Worm (Caenorhabditis elegans) whole organism, late embryonic: ENCODE data around the gene sup-37.
A peak's percentile ranks its signal among the peaks of the same experiment; 100 is the strongest.

Source experiments
- C38D4.7 ChIP-seq: fragments of 200-800 bp; sonication (Bioruptor generic); optimal IDR thresholded peaks from 2 replicates; lab custom pipeline; 2018; ENCODE audit warnings: mild to moderate bottlenecking, missing genetic modification characterization, moderate library complexity, missing compliant biosample characterization
- F13H6.1 ChIP-seq: sonication (generic microtip); optimal IDR thresholded peaks from 2 replicates; lab custom pipeline; 2016; ENCODE audit warnings: missing genetic modification characterization, missing compliant biosample characterization
- Y22D7AL.16 ChIP-seq: sonication (generic microtip); optimal IDR thresholded peaks from 2 replicates; lab custom pipeline; 2016; ENCODE audit warnings: missing genetic modification characterization, missing compliant biosample characterization
- ahr-1 ChIP-seq: sonication (generic microtip); optimal IDR thresholded peaks from 2 replicates; lab custom pipeline; 2016; ENCODE audit warnings: missing genetic modification characterization, missing compliant biosample characterization
- ama-1 ChIP-seq: fragments of 150-350 bp; optimal IDR thresholded peaks from 2 replicates; lab custom pipeline; 2014
- ceh-14 ChIP-seq: sonication (generic microtip); optimal IDR thresholded peaks from 2 replicates; lab custom pipeline; 2016; ENCODE audit warnings: missing genotype, missing genetic modification characterization, missing compliant biosample characterization
- ceh-18 ChIP-seq: sonication (generic microtip); optimal IDR thresholded peaks from 2 replicates; lab custom pipeline; 2016; ENCODE audit warnings: missing genetic modification characterization, missing compliant biosample characterization
- ceh-2 ChIP-seq: sonication (generic microtip); optimal IDR thresholded peaks from 2 replicates; lab custom pipeline; 2016; ENCODE audit warnings: missing genotype, missing genetic modification characterization, missing compliant biosample characterization
- ceh-22 ChIP-seq: sonication (generic microtip); optimal IDR thresholded peaks from 2 replicates; lab custom pipeline; 2017; ENCODE audit warnings: missing biosample characterization, missing genetic modification characterization
- ceh-30 ChIP-seq: fragments of 150-350 bp; optimal IDR thresholded peaks from 2 replicates; lab custom pipeline; 2014; ENCODE audit warnings: missing biosample characterization, missing genetic modification characterization
- ceh-31 ChIP-seq: sonication (generic microtip); optimal IDR thresholded peaks from 2 replicates; lab custom pipeline; 2016; ENCODE audit warnings: missing genetic modification characterization, missing compliant biosample characterization
- ceh-34 ChIP-seq: sonication (generic microtip); optimal IDR thresholded peaks from 2 replicates; lab custom pipeline; 2016; ENCODE audit warnings: mild to moderate bottlenecking, missing genetic modification characterization, missing compliant biosample characterization
- ceh-45 ChIP-seq: fragments of 200-800 bp; sonication (Bioruptor generic); IDR thresholded peaks from 2 replicates; pipeline ENCODE4 v1.3.6; 2022; ENCODE audit warnings: missing genetic modification reagents, missing genetic modification characterization, missing compliant biosample characterization
- ceh-48 ChIP-seq: sonication (generic microtip); optimal IDR thresholded peaks from 2 replicates; lab custom pipeline; 2016; ENCODE audit warnings: missing genetic modification characterization, inconsistent platforms, missing compliant biosample characterization
- dve-1 ChIP-seq: sonication (generic microtip); optimal IDR thresholded peaks from 2 replicates; lab custom pipeline; 2017; ENCODE audit warnings: antibody characterized with exemption, mild to moderate bottlenecking, missing genetic modification characterization, missing compliant biosample characterization
- elt-2 ChIP-seq: sonication (generic microtip); optimal IDR thresholded peaks from 2 replicates; lab custom pipeline; 2016; ENCODE audit warnings: missing genetic modification reagents, missing genetic modification characterization, missing compliant biosample characterization
- elt-4 ChIP-seq: sonication (generic microtip); optimal IDR thresholded peaks from 2 replicates; lab custom pipeline; 2016; ENCODE audit warnings: missing genetic modification characterization, missing compliant biosample characterization
- ets-4 ChIP-seq: sonication (generic microtip); optimal IDR thresholded peaks from 2 replicates; lab custom pipeline; 2016; ENCODE audit warnings: missing genetic modification characterization, missing compliant biosample characterization
- fax-1 ChIP-seq: sonication (generic microtip); optimal IDR thresholded peaks from 2 replicates; lab custom pipeline; 2016; ENCODE audit warnings: missing genotype, missing genetic modification characterization, missing compliant biosample characterization
- fkh-10 ChIP-seq: fragments of 150-350 bp; optimal IDR thresholded peaks from 2 replicates; lab custom pipeline; 2014; ENCODE audit warnings: missing biosample characterization, missing genetic modification reagents, missing genetic modification characterization
- fkh-6 ChIP-seq: sonication (generic microtip); optimal IDR thresholded peaks from 2 replicates; lab custom pipeline; 2016; ENCODE audit warnings: missing genetic modification characterization, missing compliant biosample characterization
- gmeb-2 ChIP-seq: sonication (generic microtip); optimal IDR thresholded peaks from 2 replicates; lab custom pipeline; 2016; ENCODE audit warnings: missing genetic modification characterization, inconsistent platforms, missing compliant biosample characterization
- hlh-13 ChIP-seq: fragments of 200-800 bp; sonication (Bioruptor generic); optimal IDR thresholded peaks from 2 replicates; lab custom pipeline; 2018; ENCODE audit warnings: mild to moderate bottlenecking, missing genetic modification characterization, missing compliant biosample characterization
- hlh-30 ChIP-seq: sonication (generic microtip); optimal IDR thresholded peaks from 2 replicates; lab custom pipeline; 2017; ENCODE audit warnings: antibody characterized with exemption, missing genetic modification characterization, missing compliant biosample characterization; ENCODE audit not compliant: insufficient read depth
- hlh-8 ChIP-seq: sonication (generic microtip); optimal IDR thresholded peaks from 2 replicates; lab custom pipeline; 2016; ENCODE audit warnings: missing genotype, missing genetic modification characterization, missing compliant biosample characterization
- nfya-1 ChIP-seq: sonication (generic microtip); optimal IDR thresholded peaks from 2 replicates; lab custom pipeline; 2017; ENCODE audit warnings: missing genetic modification characterization, mild to moderate bottlenecking, missing compliant biosample characterization, antibody characterized with exemption, moderate library complexity
- nhr-232 ChIP-seq: sonication (generic microtip); optimal IDR thresholded peaks from 2 replicates; lab custom pipeline; 2016; ENCODE audit warnings: missing genetic modification characterization, missing compliant biosample characterization
- npax-4 ChIP-seq: sonication (generic microtip); optimal IDR thresholded peaks from 2 replicates; lab custom pipeline; 2016; ENCODE audit warnings: missing genetic modification characterization, missing compliant biosample characterization
- odd-2 ChIP-seq: sonication (generic microtip); optimal IDR thresholded peaks from 2 replicates; lab custom pipeline; 2017; ENCODE audit warnings: antibody characterized with exemption, mild to moderate bottlenecking, missing genetic modification characterization, missing compliant biosample characterization
- pag-3 ChIP-seq: sonication (generic microtip); optimal IDR thresholded peaks from 2 replicates; lab custom pipeline; 2016; ENCODE audit warnings: missing compliant biosample characterization, missing genetic modification characterization, borderline replicate concordance
- pat-9 ChIP-seq: fragments of 200-800 bp; sonication (Bioruptor generic); optimal IDR thresholded peaks from 2 replicates; lab custom pipeline; 2018; ENCODE audit warnings: mild to moderate bottlenecking, missing genetic modification characterization, moderate library complexity, missing compliant biosample characterization
- pha-2 ChIP-seq: sonication (generic microtip); optimal IDR thresholded peaks from 2 replicates; lab custom pipeline; 2017; ENCODE audit warnings: mild to moderate bottlenecking, missing genetic modification characterization, missing compliant biosample characterization
- pqm-1 ChIP-seq: sonication (generic microtip); optimal IDR thresholded peaks from 2 replicates; lab custom pipeline; 2016; ENCODE audit warnings: missing genetic modification characterization, missing compliant biosample characterization
- pros-1 ChIP-seq: fragments of 150-350 bp; optimal IDR thresholded peaks from 2 replicates; lab custom pipeline; 2014; ENCODE audit warnings: missing biosample characterization, missing genetic modification reagents, missing genetic modification characterization
- ref-2 ChIP-seq: sonication (generic microtip); optimal IDR thresholded peaks from 2 replicates; lab custom pipeline; 2016; ENCODE audit warnings: missing genetic modification characterization, missing compliant biosample characterization
- sdc-2 ChIP-seq: sonication (generic microtip); optimal IDR thresholded peaks from 2 replicates; lab custom pipeline; 2016; ENCODE audit warnings: missing genotype, missing genetic modification characterization, missing compliant biosample characterization
- tbx-2 ChIP-seq: sonication (generic microtip); optimal IDR thresholded peaks from 2 replicates; lab custom pipeline; 2016; ENCODE audit warnings: missing genetic modification characterization, missing compliant biosample characterization
- tbx-7 ChIP-seq: sonication (generic microtip); optimal IDR thresholded peaks from 2 replicates; lab custom pipeline; 2016; ENCODE audit warnings: missing genotype, missing genetic modification characterization, missing compliant biosample characterization
- unc-3 ChIP-seq, 2 experiments: fragments of 200-800 bp in 1 of 2; sonication (Bioruptor generic) in 1 of 2; sonication (generic microtip) in 1 of 2; conservative IDR thresholded peaks in 1 of 2; optimal IDR thresholded peaks in 1 of 2; 2 replicates each; pipeline versions ENCODE4 v1.3.6 to Lab custom; 2016 to 2022; ENCODE audit warnings: missing compliant biosample characterization in 2 of 2, missing genetic modification characterization in 2 of 2, missing genetic modification reagents in 1 of 2
- unc-42 ChIP-seq: sonication (generic microtip); optimal IDR thresholded peaks from 2 replicates; lab custom pipeline; 2016; ENCODE audit warnings: missing genotype, missing genetic modification characterization, missing compliant biosample characterization

The sup-37 gene

ce11 chrV:8785526-8785925 lies 819 bp upstream of the sup-37 start (continued):
- TF ChIP-seq ceh-2 (tag; lab: Kevin White, UChicago) (peak; percentile 53), unc-42 (no peak), gmeb-2 (tag; lab: Kevin White, UChicago) (no peak), ceh-31 (tag; lab: Kevin White, UChicago) (peak; percentile 73), hlh-13 (GFP tag; lab: Kevin White, UChicago) (peak; percentile 41), tbx-2 (peak; percentile 88), ceh-45 (GFP tag; lab: Robert Waterston, UW) (no peak), ceh-34 (tag; lab: Kevin White, UChicago) (peak; percentile 73), dve-1 (peak; percentile 46), hlh-30 (tag; lab: Kevin White, UChicago) (no peak), Y22D7AL.16 (no peak), pat-9 (tag; lab: Kevin White, UChicago) (no peak), unc-3 (GFP tag; conservative IDR thresholded peaks at IDR 0.05; lab: Robert Waterston, UW) (no peak), unc-3 (tag; optimal IDR thresholded peaks at IDR 0.05; lab: Kevin White, UChicago) (no peak), fax-1 (tag; lab: Kevin White, UChicago) (peak; percentile 1)

- no peak for TF ChIP-seq hlh-30 (tag; lab: Kevin White, UChicago)
- TF ChIP-seq fkh-10 (GFP tag; lab: Kevin White, UChicago): no peak
- no peak for TF ChIP-seq C38D4.7 (GFP tag; lab: Kevin White, UChicago)
- TF ChIP-seq pat-9 (tag; lab: Kevin White, UChicago): no peak
- no peak for TF ChIP-seq ceh-18 (tag; lab: Kevin White, UChicago)
- no peak for TF ChIP-seq ceh-22 (tag; lab: Kevin White, UChicago)
- no peak for TF ChIP-seq hlh-8 (tag; lab: Kevin White, UChicago)
- TF ChIP-seq ceh-14 (tag; lab: Kevin White, UChicago): no peak
- TF ChIP-seq pha-2 (tag; lab: Kevin White, UChicago): no peak
- TF ChIP-seq nfya-1 (tag; lab: Kevin White, UChicago): no peak
These were observed 3.0 kb downstream of the sup-37 start for ce11 chrV:8789345-8789744.

ce11 chrV:8792814-8793213 lies 6.5 kb downstream of the sup-37 start:
- TF ChIP-seq ama-1 (lab: Kevin White, UChicago): peak; percentile 42
- TF ChIP-seq dve-1: no peak
- no peak for TF ChIP-seq ceh-2 (tag; lab: Kevin White, UChicago)

- TF ChIP-seq fax-1 (tag; lab: Kevin White, UChicago) (no peak), elt-2 (tag; lab: Kevin White, UChicago) (peak; percentile 27)
- TF ChIP-seq, all 69 proteins: peak for 1
These were observed 9.2 kb downstream of the sup-37 start for ce11 chrV:8795499-8795898.

ce11 chrV:8796246-8796645 lies 9.9 kb downstream of the sup-37 start:
- TF ChIP-seq pros-1 (no peak), npax-4 (tag; lab: Kevin White, UChicago) (no peak), F13H6.1 (tag; lab: Kevin White, UChicago) (no peak)

DNA sequence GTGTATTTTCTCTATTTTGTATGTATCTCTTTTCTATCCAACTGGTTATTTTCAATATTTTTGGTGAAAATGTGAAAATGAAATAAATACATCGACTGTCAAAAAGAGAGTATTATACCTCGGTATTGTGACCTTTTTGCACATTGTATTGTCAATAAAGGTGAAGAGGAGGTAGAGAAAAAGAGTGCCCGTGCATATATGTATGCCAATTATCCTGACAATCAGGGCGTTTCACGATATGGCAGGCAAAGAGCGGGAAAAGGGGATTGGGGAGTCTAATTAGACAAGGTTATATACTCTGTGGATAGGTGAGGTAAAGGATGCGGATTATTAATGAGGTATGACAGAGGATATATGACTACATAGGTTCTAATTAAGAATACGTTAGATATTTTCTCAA lies 10.5 kb downstream of the sup-37 start:
- TF ChIP-seq ets-4 (tag; lab: Kevin White, UChicago) (no peak), ref-2 (tag; lab: Kevin White, UChicago) (no peak), ceh-45 (GFP tag; lab: Robert Waterston, UW) (no peak), ahr-1 (no peak), ceh-31 (tag; lab: Kevin White, UChicago) (peak; percentile 49)

DNA sequence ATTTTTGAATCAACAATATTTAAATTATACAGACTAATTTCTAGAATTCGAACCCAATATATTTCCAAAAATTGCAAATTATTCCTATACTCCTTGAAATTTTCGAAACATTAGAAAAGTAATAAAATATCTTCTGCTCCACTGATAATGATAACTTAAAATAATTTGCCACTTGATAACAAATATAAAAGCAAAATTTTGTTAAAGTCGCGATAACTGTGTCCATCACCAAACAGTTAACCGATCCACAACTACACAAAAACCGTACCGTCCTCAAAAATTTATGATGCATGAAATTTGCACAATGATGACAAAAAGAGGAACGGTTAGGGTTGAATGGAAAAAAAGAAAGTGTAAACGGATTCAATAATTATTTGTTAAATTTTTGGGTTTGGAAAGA lies 12.1 kb downstream of the sup-37 start:
- TF ChIP-seq nhr-232 (tag; lab: Kevin White, UChicago): no peak
- TF ChIP-seq fkh-6 (tag; lab: Kevin White, UChicago): no peak
- no peak for TF ChIP-seq ets-4 (tag; lab: Kevin White, UChicago)
- TF ChIP-seq fax-1 (tag; lab: Kevin White, UChicago): no peak
- no peak for TF ChIP-seq hlh-13 (GFP tag; lab: Kevin White, UChicago)
- TF ChIP-seq odd-2: no peak
- no peak for TF ChIP-seq fkh-10 (GFP tag; lab: Kevin White, UChicago)
- TF ChIP-seq pag-3 (tag; lab: Kevin White, UChicago): no peak
- no peak for TF ChIP-seq unc-42
- TF ChIP-seq pqm-1 (tag; lab: Kevin White, UChicago): no peak
- no peak for TF ChIP-seq elt-4
- TF ChIP-seq tbx-7 (tag; lab: Kevin White, UChicago): no peak
- no peak for TF ChIP-seq ceh-30
- no peak for TF ChIP-seq dve-1
- TF ChIP-seq sdc-2: no peak
- TF ChIP-seq ceh-34 (tag; lab: Kevin White, UChicago): no peak
- TF ChIP-seq ceh-48 (tag; lab: Kevin White, UChicago): no peak
- TF ChIP-seq ceh-22 (tag; lab: Kevin White, UChicago): no peak
